Fruit fly (Drosophila melanogaster) S2 (cell line): Measurements from ENCODE around the gene Spec2.

Source experiments
- CG8478 ChIP-seq: fragments of >200 bp; optimal IDR thresholded peaks from 2 replicates; lab custom pipeline; 2018
- CTCF ChIP-seq, 2 experiments: fragments of >200 bp; optimal IDR thresholded peaks; 2 replicates each; lab custom pipeline; 2018

DNA sequence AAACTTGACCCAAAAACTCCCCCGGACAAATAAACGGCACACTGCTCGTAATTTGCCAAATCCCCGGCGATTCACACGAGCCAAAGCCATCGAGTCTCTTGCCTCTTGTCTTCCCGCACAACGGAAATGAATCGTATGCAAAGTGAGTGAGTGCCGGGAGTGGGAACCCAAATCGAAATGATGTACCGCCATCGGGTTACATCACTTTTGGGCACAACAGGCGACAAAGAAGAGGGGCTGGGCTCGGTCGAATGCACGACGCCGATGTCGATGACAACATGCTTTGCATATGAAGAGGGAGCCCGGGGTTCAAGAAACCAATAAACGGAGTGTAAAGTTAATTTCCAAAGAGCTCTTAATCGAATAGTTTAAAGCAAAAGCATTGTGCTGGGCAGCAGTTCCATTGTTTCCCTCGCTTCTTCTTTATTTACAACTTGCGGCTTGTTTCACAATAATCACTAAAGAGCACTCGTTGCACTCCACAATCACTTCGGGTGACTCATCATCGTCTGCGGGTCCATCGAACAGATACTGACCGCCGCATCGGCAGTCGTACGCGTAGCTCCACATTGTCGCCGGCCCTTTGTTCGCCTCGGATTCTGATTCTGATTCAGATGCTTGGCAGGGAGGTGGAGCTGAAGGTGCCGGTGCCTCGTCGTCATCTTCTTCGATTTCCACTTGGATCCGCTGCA, 2.1 kb downstream of the Spec2 start:
- TF ChIP-seq CTCF (optimal IDR thresholded peaks at IDR 0.05; lab: Kevin White, UChicago) (no peak), CG8478 (no peak)
